Fruit fly (Drosophila melanogaster): ENCODE measurements around the gene CG3698.

The CG3698 gene

dm6 chr3L:20771891-20772646 lies 26.1 kb downstream of the CG3698 start (continued):
- TF ChIP-seq vvl (GFP tag; IDR thresholded peaks at IDR 0.05) (peak; percentile 89), sisA (GFP tag; IDR thresholded peaks at IDR 0.05) (peak; percentile 66), CG13424 (tag; optimal IDR thresholded peaks at IDR 0.05) (peak; percentile 60), CG8944 (GFP tag; optimal IDR thresholded peaks at IDR 0.05) (peak; percentile 59), CG12744 (GFP tag; optimal IDR thresholded peaks at IDR 0.05) (peak; percentile 60), pum (GFP tag; optimal IDR thresholded peaks at IDR 0.05) (peak; percentile 51), YL-1 (GFP tag; optimal IDR thresholded peaks at IDR 0.05) (peak; percentile 40), crp (GFP tag; optimal IDR thresholded peaks at IDR 0.05) (no peak), jing (GFP tag; optimal IDR thresholded peaks at IDR 0.05) (peak; percentile 53), Jarid2 (GFP tag; optimal IDR thresholded peaks at IDR 0.05) (peak; percentile 23), Sin3A (optimal IDR thresholded peaks at IDR 0.05) (no peak), nerfin-2 (GFP tag; IDR thresholded peaks at IDR 0.05; ENCODE audit: partially characterized antibody) (no peak), dmrt99B (tag; optimal IDR thresholded peaks at IDR 0.05) (peak; percentile 84), Bgb (GFP tag; IDR thresholded peaks at IDR 0.05; ENCODE audit: partially characterized antibody) (no peak), unpg (GFP tag; optimal IDR thresholded peaks at IDR 0.05) (peak; percentile 85), MTF-1 (GFP tag; optimal IDR thresholded peaks at IDR 0.05; ENCODE audit: borderline replicate concordance) (peak; percentile 57), CG17328 (GFP tag; IDR thresholded peaks at IDR 0.05) (peak; percentile 85), CG16813 (GFP tag; IDR thresholded peaks at IDR 0.05; ENCODE audit: partially characterized antibody) (no peak), Mrtf (GFP tag; IDR thresholded peaks at IDR 0.05) (peak; percentile 57; the same call in 1 of the 3 replicates), CG6791 (GFP tag; IDR thresholded peaks at IDR 0.05; ENCODE audit: partially characterized antibody) (no peak), CG12391 (tag; optimal IDR thresholded peaks at IDR 0.05) (peak; percentile 84), Lpt (GFP tag; optimal IDR thresholded peaks at IDR 0.05) (no peak), Atf3 (GFP tag; optimal IDR thresholded peaks at IDR 0.05) (peak; percentile 51), TFAM (GFP tag; optimal IDR thresholded peaks at IDR 0.05) (no peak), Fer3 (tag; optimal IDR thresholded peaks at IDR 0.05) (peak; percentile 84), CG13123 (GFP tag; optimal IDR thresholded peaks at IDR 0.05) (peak; percentile 64), abd-A (tag; optimal IDR thresholded peaks at IDR 0.05) (no peak), NC2β (GFP tag; optimal IDR thresholded peaks at IDR 0.05) (peak; percentile 47), tap (tag; optimal IDR thresholded peaks at IDR 0.05) (no peak), kah (GFP tag; optimal IDR thresholded peaks at IDR 0.05) (peak; percentile 19), CG7839 (tag; optimal IDR thresholded peaks at IDR 0.05) (peak; percentile 81), gcm (GFP tag; optimal IDR thresholded peaks at IDR 0.05) (peak; percentile 67), fd102C (GFP tag; optimal IDR thresholded peaks at IDR 0.05) (no peak), klu (GFP tag; IDR thresholded peaks at IDR 0.05) (peak; percentile 53; the same call in 1 of the 2 replicates), wek (GFP tag; optimal IDR thresholded peaks at IDR 0.05) (peak; percentile 73), ro (GFP tag; IDR thresholded peaks at IDR 0.05) (0 out of 2 replicates have a peak, but pooled peaks have one; percentile 32), Side (GFP tag; optimal IDR thresholded peaks at IDR 0.05) (peak; percentile 49), gce (GFP tag; IDR thresholded peaks at IDR 0.05) (peak; percentile 77), CG16779 (GFP tag; IDR thresholded peaks at IDR 0.05) (peak; percentile 63; the same call in 1 of the 2 replicates), GATAe (GFP tag; conservative IDR thresholded peaks at IDR 0.05) (no peak), Adf1 (GFP tag; IDR thresholded peaks at IDR 0.05) (0 out of 2 replicates have a peak, but pooled peaks have one; percentile 21), Camta (GFP tag; optimal IDR thresholded peaks at IDR 0.05) (peak; percentile 27), CG7372 (GFP tag; IDR thresholded peaks at IDR 0.05) (peak; percentile 55; the same call in 1 of the 2 replicates), CG3065 (GFP tag; optimal IDR thresholded peaks at IDR 0.05) (peak; percentile 82), amos (GFP tag; IDR thresholded peaks at IDR 0.05; ENCODE audit: partially characterized antibody) (no peak), CG1792 (GFP tag; optimal IDR thresholded peaks at IDR 0.05) (peak; percentile 29), CG9932 (GFP tag; IDR thresholded peaks at IDR 0.05) (peak; percentile 69), CG11560 (tag; IDR thresholded peaks at IDR 0.05) (peak; percentile 38; the same call in 1 of the 3 replicates), lbe (GFP tag; optimal IDR thresholded peaks at IDR 0.05) (peak; percentile 49)

Measured in whole organism, embryonic.